Worm (Caenorhabditis elegans) whole organism, early embryonic: ENCODE data around the gene T22B7.3.

Experiments
- hnd-1 ChIP-seq: sonication (generic microtip); optimal IDR thresholded peaks from 2 replicates; lab custom pipeline; 2016; ENCODE audit warnings: missing genetic modification characterization, missing compliant biosample characterization
- tra-4 ChIP-seq: sonication (generic microtip); optimal IDR thresholded peaks from 2 replicates; lab custom pipeline; 2017; ENCODE audit warnings: missing genetic modification characterization, missing compliant biosample characterization

- TF ChIP-seq hnd-1 (tag; lab: Kevin White, UChicago) (no peak), tra-4 (tag; lab: Kevin White, UChicago) (no peak)
Measured at ce11 chrX:5672615-5673014, 25.4 kb downstream of the T22B7.3 start.
